Worm (Caenorhabditis elegans): Measurements from ENCODE around the gene F59A6.13.

The F59A6.13 gene

DNA sequence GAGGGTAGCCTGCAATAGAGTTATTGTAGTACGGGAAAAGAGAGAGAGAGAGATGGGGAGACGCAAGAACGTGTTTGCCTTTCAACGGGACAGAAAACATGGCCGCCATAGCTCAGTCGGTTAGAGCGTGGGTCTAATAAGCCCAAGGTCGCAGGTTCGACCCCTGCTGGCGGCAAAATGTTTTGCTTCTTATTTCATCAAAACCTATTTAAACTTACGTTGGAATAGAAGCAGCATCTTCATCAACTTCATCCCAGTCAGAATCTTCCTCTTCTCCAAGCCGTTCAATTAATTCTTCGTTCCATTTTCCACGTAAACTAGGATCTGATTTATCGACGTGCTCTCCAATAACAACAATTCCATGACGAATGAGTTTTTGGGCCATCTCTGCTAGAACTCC lies 10.1 kb downstream of the F59A6.13 start (continued):
- TF ChIP-seq sea-2 (GFP tag; IDR thresholded peaks at IDR 0.05) (no peak), sptf-2 (GFP tag; optimal IDR thresholded peaks at IDR 0.05) (peak; percentile 30), mcd-1 (GFP tag; IDR thresholded peaks at IDR 0.05) (peak; percentile 67), akir-1 (GFP tag; optimal IDR thresholded peaks at IDR 0.05) (peak; percentile 48), attf-3 (GFP tag; conservative IDR thresholded peaks at IDR 0.05) (peak; percentile 57; the same call in 1 of the 2 replicates), Y95B8A.8 (GFP tag; IDR thresholded peaks at IDR 0.05) (0 out of 2 replicates have a peak, but pooled peaks have one; percentile 45), D2030.7 (GFP tag; IDR thresholded peaks at IDR 0.05) (peak; percentile 47; the same call in 1 of the 2 replicates), nfya-2 (GFP tag; IDR thresholded peaks at IDR 0.05) (no peak), F55B11.4 (tag; optimal IDR thresholded peaks at IDR 0.05; ENCODE audit: borderline replicate concordance, insufficient read depth) (no peak), lag-1 (GFP tag; IDR thresholded peaks at IDR 0.05) (no peak), Y67H2A.10 (GFP tag; conservative IDR thresholded peaks at IDR 0.05) (no peak), zfh-2 (GFP tag; conservative IDR thresholded peaks at IDR 0.05) (no peak; the same call in 1 of the 2 replicates), hrde-1 (tag; optimal IDR thresholded peaks at IDR 0.05; ENCODE audit: borderline replicate concordance) (peak; percentile 63), Y53G8AR.9 (GFP tag; conservative IDR thresholded peaks at IDR 0.05) (no peak; the same call in 1 of the 2 replicates), tbp1 (GFP tag; optimal IDR thresholded peaks at IDR 0.05) (peak; percentile 98), ceh-58 (GFP tag; IDR thresholded peaks at IDR 0.05) (peak; percentile 69; the same call in 1 of the 2 replicates), lsl-1 (GFP tag; optimal IDR thresholded peaks at IDR 0.05) (peak; percentile 60), fkh-3 (tag; optimal IDR thresholded peaks at IDR 0.05) (no peak), nfya-1 (tag; optimal IDR thresholded peaks at IDR 0.05; ENCODE audit: borderline replicate concordance, insufficient read depth) (no peak), madf-10 (tag; optimal IDR thresholded peaks at IDR 0.05) (peak; percentile 36), madf-8 (GFP tag; conservative IDR thresholded peaks at IDR 0.05) (peak; percentile 31; the same call in 1 of the 2 replicates), ceh-79 (tag; optimal IDR thresholded peaks at IDR 0.05) (peak; percentile 33), lin-40 (tag; optimal IDR thresholded peaks at IDR 0.05) (peak; percentile 53), B0261.1 (tag; optimal IDR thresholded peaks at IDR 0.05) (peak; percentile 93), ztf-18 (tag; optimal IDR thresholded peaks at IDR 0.05) (peak; percentile 55), rec-8 (tag; optimal IDR thresholded peaks at IDR 0.05) (peak in 1 of 2 experiments; percentile 77), rpc-1 (optimal IDR thresholded peaks at IDR 0.05) (peak; percentile 87), rpc-1 (tag; optimal IDR thresholded peaks at IDR 0.05) (peak; percentile 83), F49E8.2 (tag; optimal IDR thresholded peaks at IDR 0.05; ENCODE audit: insufficient read depth) (no peak), ets-4 (GFP tag; optimal IDR thresholded peaks at IDR 0.05) (peak; percentile 7), atf-7 (tag; optimal IDR thresholded peaks at IDR 0.05) (peak; percentile 53)

DNA sequence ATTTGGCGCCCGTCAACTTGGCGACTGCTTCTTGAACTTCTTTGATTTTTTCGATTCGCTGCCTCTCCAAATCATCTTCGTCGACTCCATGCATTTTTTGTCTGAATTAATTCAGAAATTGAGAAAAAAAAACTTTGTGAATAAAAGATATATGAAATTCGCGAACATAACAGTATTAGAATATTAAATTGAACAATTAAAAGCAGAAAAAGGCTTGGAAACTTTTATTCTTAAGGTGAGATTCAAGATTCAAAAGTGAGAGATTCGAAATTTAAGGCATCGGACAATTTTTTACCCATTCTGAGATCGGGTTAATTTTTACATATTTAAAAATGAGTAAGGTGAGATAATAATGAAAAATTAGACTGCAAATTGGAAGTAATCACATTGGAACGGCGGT lies 11.3 kb downstream of the F59A6.13 start, which contains the start of gene F33G12.3:
Gene F33G12.3, minus strand, starts transcription at position 101 of the 400 bp plus-strand sequence.
- TF ChIP-seq somi-1 (GFP tag; optimal IDR thresholded peaks at IDR 0.05) (no peak), snpc-3.4 (tag; optimal IDR thresholded peaks at IDR 0.05) (no peak), nfya-1 (tag; optimal IDR thresholded peaks at IDR 0.05; ENCODE audit: borderline replicate concordance, insufficient read depth) (no peak), ceh-27 (GFP tag; optimal IDR thresholded peaks at IDR 0.05) (no peak), rpc-1 (optimal IDR thresholded peaks at IDR 0.05) (no peak), rpc-1 (tag; optimal IDR thresholded peaks at IDR 0.05) (no peak), gei-17 (GFP tag; optimal IDR thresholded peaks at IDR 0.05) (no peak), T07F8.4 (tag; optimal IDR thresholded peaks at IDR 0.05) (no peak), Y53F4B.3 (GFP tag; IDR thresholded peaks at IDR 0.05) (no peak), hlh-12 (tag; optimal IDR thresholded peaks at IDR 0.05) (no peak), lsl-1 (GFP tag; optimal IDR thresholded peaks at IDR 0.05) (no peak), C06A6.2 (GFP tag; conservative IDR thresholded peaks at IDR 0.05) (no peak)
